Fruit fly (Drosophila melanogaster) whole organism: ENCODE data around the gene PGRP-SA.

Source experiments
- CG8478 ChIP-seq: fragments of >200 bp; optimal IDR thresholded peaks from 2 replicates; lab custom pipeline; 2018; ENCODE audit warnings: inconsistent platforms
- Dll ChIP-seq: fragments of >200 bp; optimal IDR thresholded peaks from 2 replicates; lab custom pipeline; 2017
- EcR ChIP-seq, 2 experiments: fragments of >200 bp; optimal IDR thresholded peaks; 2 replicates each; lab custom pipeline; 2017; ENCODE audit warnings: missing biosample characterization in 2 of 2, missing genetic modification characterization in 2 of 2, missing genetic modification reagents in 2 of 2
- pan ChIP-seq: fragments of >200 bp; optimal IDR thresholded peaks from 2 replicates; lab custom pipeline; 2017
- psq ChIP-seq: fragments of >200 bp; optimal IDR thresholded peaks from 2 replicates; lab custom pipeline; 2017
- usp ChIP-seq: fragments of >200 bp; optimal IDR thresholded peaks from 2 replicates; lab custom pipeline; 2017; ENCODE audit warnings: missing biosample characterization, missing genetic modification characterization, mixed read lengths

dm6 chrX:11531245-11531644 is 30.2 kb upstream of the PGRP-SA start:
- TF ChIP-seq psq (lab: Kevin White, UChicago) (no peak), pan (lab: Kevin White, UChicago) (no peak), CG8478 (lab: Kevin White, UChicago) (no peak), EcR (GFP tag; optimal IDR thresholded peaks at IDR 0.05; lab: Kevin White, UChicago) (no peak), usp (GFP tag; lab: Kevin White, UChicago) (no peak), Dll (lab: Kevin White, UChicago) (no peak)
